Fruit fly (Drosophila melanogaster): ENCODE data around the gene ras.

ras gene

dm6 chrX:10721901-10722479 is 22.3 kb upstream of the ras start (continued):
- no peak for TF ChIP-seq chinmo (GFP tag; IDR thresholded peaks at IDR 0.05; ENCODE audit: partially characterized antibody)
- peak; percentile 86 for TF ChIP-seq sr (GFP tag; IDR thresholded peaks at IDR 0.05)
- TF ChIP-seq Med (GFP tag) = no peak
- no peak for TF ChIP-seq sqz (GFP tag; optimal IDR thresholded peaks at IDR 0.05)
- TF ChIP-seq CG2712 (tag; optimal IDR thresholded peaks at IDR 0.05) = peak; percentile 4
- TF ChIP-seq Vsx1 (GFP tag; optimal IDR thresholded peaks at IDR 0.05) = no peak
- TF ChIP-seq Oli (tag; optimal IDR thresholded peaks at IDR 0.05) = peak; percentile 5
- TF ChIP-seq dimm (GFP tag; IDR thresholded peaks at IDR 0.05) = no peak
- 0 out of 2 replicates have a peak, but pooled peaks have one; percentile 27 for TF ChIP-seq ap (GFP tag; IDR thresholded peaks at IDR 0.05)
- peak; percentile 39; the same call in 1 of the 3 replicates for TF ChIP-seq tgo (GFP tag; IDR thresholded peaks at IDR 0.05)
- no peak for TF ChIP-seq CG2199 (GFP tag; IDR thresholded peaks at IDR 0.05)
- no peak for TF ChIP-seq CG18764 (GFP tag; optimal IDR thresholded peaks at IDR 0.05)
- TF ChIP-seq Trl (optimal IDR thresholded peaks at IDR 0.05) = no peak
- no peak for TF ChIP-seq Trl (GFP tag; optimal IDR thresholded peaks at IDR 0.05)
- no peak for TF ChIP-seq CG3995 (GFP tag; optimal IDR thresholded peaks at IDR 0.05)
- TF ChIP-seq Hey (tag; optimal IDR thresholded peaks at IDR 0.05) = no peak
- no peak for TF ChIP-seq ERR (GFP tag; optimal IDR thresholded peaks at IDR 0.05)
- no peak for TF ChIP-seq Dbx (GFP tag; IDR thresholded peaks at IDR 0.05)
- peak; percentile 10 for TF ChIP-seq lab (GFP tag; optimal IDR thresholded peaks at IDR 0.05)
- peak; percentile 52 for TF ChIP-seq CG17359 (tag; optimal IDR thresholded peaks at IDR 0.05)
- no peak for TF ChIP-seq CG2875 (GFP tag; optimal IDR thresholded peaks at IDR 0.05)
- TF ChIP-seq sisA (GFP tag; IDR thresholded peaks at IDR 0.05) = peak; percentile 34; the same call in 1 of the 2 replicates
- TF ChIP-seq CG6854 (GFP tag; optimal IDR thresholded peaks at IDR 0.05) = no peak
- TF ChIP-seq aop (GFP tag; IDR thresholded peaks at IDR 0.05) = no peak
- TF ChIP-seq salm (tag; optimal IDR thresholded peaks at IDR 0.05) = no peak
- TF ChIP-seq Doc2 (GFP tag; IDR thresholded peaks at IDR 0.05) = no peak
- no peak for TF ChIP-seq CG14014 (GFP tag; IDR thresholded peaks at IDR 0.05)
- no peak for TF ChIP-seq BEAF-32 (GFP tag; optimal IDR thresholded peaks at IDR 0.05)
- TF ChIP-seq bowl (GFP tag; IDR thresholded peaks at IDR 0.05) = no peak
- TF ChIP-seq CG3065 (GFP tag; optimal IDR thresholded peaks at IDR 0.05) = no peak
- TF ChIP-seq D (optimal IDR thresholded peaks at IDR 0.05) = no peak
- no peak for TF ChIP-seq D (GFP tag; optimal IDR thresholded peaks at IDR 0.05)
- TF ChIP-seq CG9437 (GFP tag; optimal IDR thresholded peaks at IDR 0.05) = no peak
- no peak for TF ChIP-seq vvl (GFP tag; IDR thresholded peaks at IDR 0.05)
- TF ChIP-seq crc (GFP tag; optimal IDR thresholded peaks at IDR 0.05) = no peak
- no peak for TF ChIP-seq h (optimal IDR thresholded peaks at IDR 0.05)
- TF ChIP-seq CG2129 (GFP tag; IDR thresholded peaks at IDR 0.05; ENCODE audit: partially characterized antibody) = no peak
- no peak for TF ChIP-seq CG9797 (GFP tag; optimal IDR thresholded peaks at IDR 0.05)
- no peak for TF ChIP-seq CG12659 (GFP tag; optimal IDR thresholded peaks at IDR 0.05)
- no peak for TF ChIP-seq HLHmδ (GFP tag; optimal IDR thresholded peaks at IDR 0.05)
- TF ChIP-seq Taf1 (GFP tag; IDR thresholded peaks at IDR 0.05) = no peak
- no peak for TF ChIP-seq CG32772 (GFP tag; IDR thresholded peaks at IDR 0.05)
- TF ChIP-seq nmo (GFP tag; optimal IDR thresholded peaks at IDR 0.05) = peak; percentile 20
- TF ChIP-seq CG11504 (tag; optimal IDR thresholded peaks at IDR 0.05) = peak; percentile 55
- TF ChIP-seq cas (GFP tag; IDR thresholded peaks at IDR 0.05) = no peak
- no peak for TF ChIP-seq CG10366 (GFP tag; IDR thresholded peaks at IDR 0.05)
- TF ChIP-seq GATAe (GFP tag; conservative IDR thresholded peaks at IDR 0.05) = no peak
- TF ChIP-seq Hr51 (GFP tag; optimal IDR thresholded peaks at IDR 0.05) = peak in 1 of 2 experiments; percentile 59
- no peak for TF ChIP-seq MBD-R2 (GFP tag; IDR thresholded peaks at IDR 0.05)
- no peak for TF ChIP-seq mam (GFP tag; optimal IDR thresholded peaks at IDR 0.05)
- no peak for TF ChIP-seq hth (optimal IDR thresholded peaks at IDR 0.05)
- no peak for TF ChIP-seq Max (GFP tag; optimal IDR thresholded peaks at IDR 0.05)

Data from whole organism, embryonic.